Worm (Caenorhabditis elegans): ENCODE results near the gene C09G9.1.

ce11 chrIV:8864672-8865071 is 613 bp downstream of the C09G9.1 start:
- TF ChIP-seq ztf-23 (GFP tag; IDR thresholded peaks at IDR 0.05) (no peak), tab-1 (GFP tag; IDR thresholded peaks at IDR 0.05) (no peak), flt-1 (GFP tag; IDR thresholded peaks at IDR 0.05) (no peak), T22C8.4 (GFP tag; IDR thresholded peaks at IDR 0.05) (no peak), ztf-29 (GFP tag; IDR thresholded peaks at IDR 0.05) (no peak)

Data from whole organism, midembryonic.